Fruit fly (Drosophila melanogaster) whole organism, embryonic: ENCODE measurements around the gene ida.

Experiments used
- Atf6 ChIP-seq: fragments of 200-800 bp; sonication (Bioruptor generic); IDR thresholded peaks from 2 replicates; pipeline ENCODE4 v1.3.6; 2022; ENCODE audit warnings: missing biosample characterization, missing genetic modification characterization
- CG10431 ChIP-seq: fragments of 200-800 bp; sonication (Bioruptor generic); optimal IDR thresholded peaks from 3 replicates; lab custom pipeline; 2018; ENCODE audit warnings: missing biosample characterization, mild to moderate bottlenecking, missing genetic modification characterization
- CG10543 ChIP-seq: fragments of 200-800 bp; sonication (Bioruptor generic); optimal IDR thresholded peaks from 3 replicates; lab custom pipeline; 2017; ENCODE audit warnings: missing biosample characterization, mild to moderate bottlenecking, missing genetic modification characterization, moderate library complexity
- CG10565 ChIP-seq: fragments of 200-800 bp; sonication (Bioruptor generic); optimal IDR thresholded peaks from 3 replicates; lab custom pipeline; 2016; ENCODE audit warnings: missing biosample characterization, mild to moderate bottlenecking, missing genetic modification characterization
- CG11085 ChIP-seq: fragments of 200-800 bp; sonication (Bioruptor generic); IDR thresholded peaks from 2 replicates; pipeline ENCODE4 v1.3.6; 2022; ENCODE audit warnings: missing biosample characterization, missing genetic modification characterization
- CG11504 ChIP-seq: fragments of 200-800 bp; sonication (Bioruptor generic); optimal IDR thresholded peaks from 3 replicates; lab custom pipeline; 2019; ENCODE audit warnings: missing biosample characterization, mild to moderate bottlenecking, missing genetic modification characterization, moderate library complexity
- CG11696 ChIP-seq: fragments of 200-800 bp; sonication (Bioruptor generic); IDR thresholded peaks from 2 replicates; pipeline ENCODE4 v1.3.6; 2022; ENCODE audit warnings: missing biosample characterization, missing genetic modification characterization
- CG12391 ChIP-seq: fragments of 200-800 bp; sonication (Bioruptor generic); optimal IDR thresholded peaks from 3 replicates; lab custom pipeline; 2018; ENCODE audit warnings: missing biosample characterization, mild to moderate bottlenecking, missing genetic modification characterization, moderate library complexity
- CG13287 ChIP-seq: fragments of 200-800 bp; sonication (Bioruptor generic); IDR thresholded peaks from 2 replicates; pipeline ENCODE4 v1.3.6; 2022; ENCODE audit warnings: missing biosample characterization, missing genetic modification characterization; ENCODE audit not compliant: partially characterized antibody
- CG13296 ChIP-seq: fragments of 200-800 bp; sonication (Bioruptor generic); optimal IDR thresholded peaks from 3 replicates; lab custom pipeline; 2018; ENCODE audit warnings: missing biosample characterization, mild to moderate bottlenecking, missing genetic modification characterization
- CG13624 ChIP-seq: fragments of 200-800 bp; sonication (Bioruptor generic); optimal IDR thresholded peaks from 2 replicates; lab custom pipeline; 2016; ENCODE audit warnings: missing biosample characterization, missing genetic modification characterization
- CG17612 ChIP-seq: fragments of 200-800 bp; sonication (Bioruptor generic); IDR thresholded peaks from 2 replicates; pipeline ENCODE4 v1.3.6; 2022; ENCODE audit warnings: missing biosample characterization, missing genetic modification characterization
- CG1792 ChIP-seq: fragments of 200-800 bp; sonication (Bioruptor generic); optimal IDR thresholded peaks from 2 replicates; lab custom pipeline; 2016; ENCODE audit warnings: missing biosample characterization, missing genetic modification characterization
- CG18599 ChIP-seq: fragments of 200-800 bp; sonication (Bioruptor generic); optimal IDR thresholded peaks from 3 replicates; lab custom pipeline; 2017; ENCODE audit warnings: missing biosample characterization, missing genetic modification characterization, mild to moderate bottlenecking, moderate library complexity, missing genetic modification reagents
- CG4404 ChIP-seq: fragments of 200-800 bp; sonication (Bioruptor generic); IDR thresholded peaks from 2 replicates; pipeline ENCODE4 v1.3.6; 2022; ENCODE audit warnings: missing biosample characterization, missing genetic modification characterization
- CG4707 ChIP-seq: fragments of 200-800 bp; sonication (Bioruptor generic); optimal IDR thresholded peaks from 2 replicates; lab custom pipeline; 2018; ENCODE audit warnings: missing biosample characterization, mild to moderate bottlenecking, missing genetic modification characterization, moderate library complexity
- CG5180 ChIP-seq: fragments of 200-800 bp; sonication (Bioruptor generic); optimal IDR thresholded peaks from 3 replicates; lab custom pipeline; 2017; ENCODE audit warnings: missing biosample characterization, missing genetic modification characterization, mild to moderate bottlenecking, moderate library complexity, missing genetic modification reagents
- CG5953 ChIP-seq: fragments of 200-800 bp; sonication (Bioruptor generic); IDR thresholded peaks from 2 replicates; pipeline ENCODE4 v1.3.6; 2022; ENCODE audit warnings: missing biosample characterization, missing genetic modification characterization
- CG6272 ChIP-seq: fragments of 200-800 bp; sonication (Bioruptor generic); IDR thresholded peaks from 2 replicates; pipeline ENCODE4 v1.3.6; 2022; ENCODE audit warnings: missing biosample characterization, missing genetic modification characterization
- CG6683 ChIP-seq: fragments of 200-800 bp; sonication (Bioruptor generic); optimal IDR thresholded peaks from 2 replicates; lab custom pipeline; 2017; ENCODE audit warnings: missing biosample characterization, mild to moderate bottlenecking, missing genetic modification characterization, missing genetic modification reagents
- CG9609 ChIP-seq: fragments of 200-800 bp; sonication (Bioruptor generic); optimal IDR thresholded peaks from 3 replicates; lab custom pipeline; 2016; ENCODE audit warnings: missing biosample characterization, missing genetic modification characterization
- CG9817 ChIP-seq: fragments of 200-800 bp; sonication (Bioruptor generic); optimal IDR thresholded peaks from 2 replicates; lab custom pipeline; 2018; ENCODE audit warnings: missing biosample characterization, mild to moderate bottlenecking, missing genetic modification characterization, moderate library complexity
- CHES-1-like ChIP-seq: fragments of 200-800 bp; sonication (Bioruptor generic); optimal IDR thresholded peaks from 2 replicates; lab custom pipeline; 2016; ENCODE audit warnings: missing biosample characterization, missing genetic modification characterization
- CTCF ChIP-seq: fragments of 200-800 bp; sonication (Bioruptor generic); optimal IDR thresholded peaks from 2 replicates; lab custom pipeline; 2017; ENCODE audit warnings: missing biosample characterization, mild to moderate bottlenecking, missing genetic modification characterization, moderate library complexity
- Camta ChIP-seq: fragments of 200-800 bp; sonication (Bioruptor generic); optimal IDR thresholded peaks from 2 replicates; lab custom pipeline; 2016; ENCODE audit warnings: missing biosample characterization, missing genetic modification characterization
- D ChIP-seq, 2 experiments: fragments of 200-800 bp in 1 of 2; fragments of >200 bp in 1 of 2; sonication (Bioruptor generic) in 1 of 2; optimal IDR thresholded peaks; 2 replicates in 1 of 2; 3 replicates in 1 of 2; lab custom pipeline; 2017; ENCODE audit warnings: mild to moderate bottlenecking in 1 of 2, missing biosample characterization in 1 of 2, missing genetic modification characterization in 1 of 2, missing genetic modification reagents in 1 of 2
- Dip3 ChIP-seq: fragments of 200-800 bp; sonication (Bioruptor generic); optimal IDR thresholded peaks from 3 replicates; lab custom pipeline; 2016; ENCODE audit warnings: missing biosample characterization, missing genetic modification characterization
- Doc2 ChIP-seq: fragments of 200-800 bp; sonication (Bioruptor generic); IDR thresholded peaks from 2 replicates; pipeline ENCODE4 v1.3.6; 2022; ENCODE audit warnings: missing biosample characterization, missing genetic modification characterization
- Fer2 ChIP-seq: fragments of 200-800 bp; sonication (Bioruptor generic); optimal IDR thresholded peaks from 2 replicates; lab custom pipeline; 2018; ENCODE audit warnings: missing biosample characterization, mild to moderate bottlenecking, missing genetic modification characterization, moderate library complexity
- Gug ChIP-seq: fragments of 200-800 bp; sonication (Bioruptor generic); IDR thresholded peaks from 4 replicates; pipeline ENCODE4 v1.3.6; 2022; ENCODE audit warnings: missing biosample characterization, missing genetic modification characterization
- H2.0 ChIP-seq: fragments of 200-800 bp; sonication (Bioruptor generic); IDR thresholded peaks from 2 replicates; pipeline ENCODE4 v1.3.6; 2022; ENCODE audit warnings: missing biosample characterization, missing genetic modification characterization
- HLH3B ChIP-seq: fragments of 200-800 bp; sonication (Bioruptor generic); IDR thresholded peaks from 2 replicates; pipeline ENCODE4 v1.3.6; 2022; ENCODE audit warnings: missing biosample characterization, missing genetic modification characterization
- bab2 ChIP-seq: fragments of 200-800 bp; sonication (Bioruptor generic); optimal IDR thresholded peaks from 2 replicates; lab custom pipeline; 2016; ENCODE audit warnings: missing biosample characterization, missing genetic modification characterization
- br ChIP-seq: fragments of >200 bp; optimal IDR thresholded peaks from 2 replicates; lab custom pipeline; 2017
- bsh ChIP-seq, 2 experiments: fragments of 200-800 bp; sonication (Bioruptor generic); optimal IDR thresholded peaks; 2 replicates each; lab custom pipeline; 2017 to 2018; ENCODE audit warnings: mild to moderate bottlenecking in 2 of 2, missing biosample characterization in 2 of 2, missing genetic modification characterization in 2 of 2, moderate library complexity in 1 of 2
- caup ChIP-seq: fragments of 200-800 bp; sonication (Bioruptor generic); optimal IDR thresholded peaks from 3 replicates; lab custom pipeline; 2017; ENCODE audit warnings: missing biosample characterization, mild to moderate bottlenecking, missing genetic modification characterization, moderate library complexity; ENCODE audit not compliant: severe bottlenecking
- corto ChIP-seq: fragments of 200-800 bp; sonication (Bioruptor generic); optimal IDR thresholded peaks from 2 replicates; lab custom pipeline; 2016; ENCODE audit warnings: missing biosample characterization, mild to moderate bottlenecking, missing genetic modification characterization, moderate library complexity
- da ChIP-seq: fragments of 200-800 bp; sonication (Bioruptor generic); optimal IDR thresholded peaks from 2 replicates; lab custom pipeline; 2016; ENCODE audit warnings: missing biosample characterization, missing genetic modification characterization
- dmrt11E ChIP-seq: fragments of 200-800 bp; sonication (Bioruptor generic); optimal IDR thresholded peaks from 3 replicates; lab custom pipeline; 2018; ENCODE audit warnings: missing biosample characterization, mild to moderate bottlenecking, missing genetic modification characterization, moderate library complexity
- gce ChIP-seq: fragments of 200-800 bp; sonication (Bioruptor generic); IDR thresholded peaks from 3 replicates; pipeline ENCODE4 v1.3.6; 2022; ENCODE audit warnings: missing biosample characterization, missing genetic modification characterization
- grau ChIP-seq: fragments of 200-800 bp; optimal IDR thresholded peaks from 3 replicates; lab custom pipeline; 2019; ENCODE audit warnings: missing biosample characterization, mild to moderate bottlenecking, missing genetic modification characterization, moderate library complexity
- hb ChIP-seq: fragments of 200-800 bp; sonication (Bioruptor generic); IDR thresholded peaks from 3 replicates; pipeline ENCODE4 v1.3.6; 2022; ENCODE audit warnings: missing biosample characterization, missing genetic modification characterization; ENCODE audit not compliant: partially characterized antibody
- hkb ChIP-seq, 2 experiments: fragments of 200-800 bp in 1 of 2; fragments of >200 bp in 1 of 2; sonication (Bioruptor generic) in 1 of 2; IDR thresholded peaks in 1 of 2; optimal IDR thresholded peaks in 1 of 2; 2 replicates each; pipeline versions ENCODE4 v1.3.6 to Lab custom; 2017 to 2022; ENCODE audit warnings: missing biosample characterization in 1 of 2, missing genetic modification characterization in 1 of 2
- lbe ChIP-seq: fragments of 200-800 bp; sonication (Bioruptor generic); optimal IDR thresholded peaks from 2 replicates; lab custom pipeline; 2016; ENCODE audit warnings: missing biosample characterization, mild to moderate bottlenecking, missing genetic modification characterization
- lola ChIP-seq, 3 experiments: fragments of >200 bp in 2 of 3; fragments of 200-800 bp in 1 of 3; sonication (Bioruptor generic) in 1 of 3; optimal IDR thresholded peaks; 2 replicates each; lab custom pipeline; 2017 to 2019; ENCODE audit warnings: missing biosample characterization in 3 of 3, missing genetic modification characterization in 3 of 3, mild to moderate bottlenecking in 1 of 3, moderate library complexity in 1 of 3
- p53 ChIP-seq: fragments of 200-800 bp; sonication (Bioruptor generic); optimal IDR thresholded peaks from 2 replicates; lab custom pipeline; 2016; ENCODE audit warnings: missing biosample characterization, missing genetic modification characterization
- pb ChIP-seq: fragments of 200-800 bp; sonication (Bioruptor generic); optimal IDR thresholded peaks from 3 replicates; lab custom pipeline; 2016; ENCODE audit warnings: missing biosample characterization, missing genetic modification characterization
- peb ChIP-seq: fragments of 200-800 bp; sonication (Bioruptor generic); IDR thresholded peaks from 2 replicates; pipeline ENCODE4 v1.3.6; 2022; ENCODE audit warnings: missing biosample characterization, missing genetic modification characterization
- repo ChIP-seq: fragments of 200-800 bp; sonication (Bioruptor generic); optimal IDR thresholded peaks from 2 replicates; lab custom pipeline; 2016; ENCODE audit warnings: missing biosample characterization, missing genetic modification characterization
- tna ChIP-seq: fragments of 200-800 bp; sonication (Bioruptor generic); IDR thresholded peaks from 2 replicates; pipeline ENCODE4 v1.3.6; 2022; ENCODE audit warnings: missing biosample characterization, missing genetic modification characterization; ENCODE audit not compliant: partially characterized antibody
- twi ChIP-seq: fragments of 200-800 bp; optimal IDR thresholded peaks from 2 replicates; lab custom pipeline; 2019; ENCODE audit warnings: missing biosample characterization, mild to moderate bottlenecking, missing genetic modification characterization, moderate library complexity

The ida gene

dm6 chr3L:3873094-3873493 lies 32.0 kb upstream of the ida start (continued):
- TF ChIP-seq dmrt11E (peak; percentile 87), CG17612 (GFP tag; lab: Robert Waterston, UW) (no peak), CG4707 (GFP tag; lab: Kevin White, UChicago) (no peak), D (optimal IDR thresholded peaks at IDR 0.05; lab: Kevin White, UChicago) (no peak), D (GFP tag; optimal IDR thresholded peaks at IDR 0.05; lab: Kevin White, UChicago) (peak; percentile 29), CG13624 (GFP tag; lab: Kevin White, UChicago) (no peak), Atf6 (GFP tag; lab: Robert Waterston, UW) (no peak), CG13287 (GFP tag; lab: Robert Waterston, UW) (no peak), da (no peak), CHES-1-like (no peak), CG6683 (GFP tag; lab: Kevin White, UChicago) (no peak), CG6272 (GFP tag; lab: Robert Waterston, UW) (no peak), Fer2 (tag; lab: Kevin White, UChicago) (no peak), CG11696 (GFP tag; lab: Robert Waterston, UW) (no peak), Dip3 (no peak), bsh (GFP tag; optimal IDR thresholded peaks at IDR 0.05; lab: Kevin White, UChicago) (peak in 1 of 2 experiments; percentile 85), br (lab: Kevin White, UChicago) (no peak), CG12391 (tag; lab: Kevin White, UChicago) (peak; percentile 70), CG10543 (GFP tag; lab: Kevin White, UChicago) (no peak), peb (GFP tag; lab: Robert Waterston, UW) (no peak), H2.0 (no peak), CG9817 (tag; lab: Kevin White, UChicago) (no peak), CG10565 (no peak), CG4404 (GFP tag; lab: Robert Waterston, UW) (no peak), lbe (no peak), CG5953 (GFP tag; lab: Robert Waterston, UW) (no peak), corto (no peak), HLH3B (GFP tag; lab: Robert Waterston, UW) (no peak), hkb (optimal IDR thresholded peaks at IDR 0.05; lab: Kevin White, UChicago) (no peak), hkb (GFP tag; IDR thresholded peaks at IDR 0.05; lab: Robert Waterston, UW) (no peak), CG5180 (GFP tag; lab: Kevin White, UChicago) (no peak), repo (GFP tag; lab: Kevin White, UChicago) (no peak), CTCF (no peak), CG11085 (GFP tag; lab: Robert Waterston, UW) (no peak), pb (no peak), Gug (GFP tag; lab: Robert Waterston, UW) (no peak), CG11504 (peak; percentile 37), bab2 (GFP tag; lab: Kevin White, UChicago) (no peak), twi (tag; lab: Kevin White, UChicago) (peak; percentile 45), tna (GFP tag; lab: Robert Waterston, UW) (no peak), CG9609 (GFP tag; lab: Kevin White, UChicago) (no peak), Camta (GFP tag; lab: Kevin White, UChicago) (no peak), CG1792 (GFP tag; lab: Kevin White, UChicago) (no peak), p53 (GFP tag; lab: Kevin White, UChicago) (no peak), CG18599 (no peak), gce (GFP tag; lab: Robert Waterston, UW) (no peak), CG13296 (GFP tag; lab: Kevin White, UChicago) (no peak), grau (tag; lab: Kevin White, UChicago) (peak; percentile 59), lola (GFP tag; optimal IDR thresholded peaks at IDR 0.05; lab: Kevin White, UChicago) (peak in 1 of 3 experiments; percentile 88), caup (no peak), Doc2 (GFP tag; lab: Robert Waterston, UW) (no peak), hb (GFP tag; lab: Robert Waterston, UW) (no peak), CG10431 (GFP tag; lab: Kevin White, UChicago) (no peak)
